Fruit fly (Drosophila melanogaster) whole organism, embryonic: Measurements from ENCODE around the gene RabX6.

Source experiments
- Atf3 ChIP-seq: fragments of 200-800 bp; sonication (Bioruptor generic); optimal IDR thresholded peaks from 3 replicates; lab custom pipeline; 2016; ENCODE audit warnings: missing biosample characterization, missing genetic modification characterization
- Awh ChIP-seq: fragments of 200-800 bp; sonication (Bioruptor generic); IDR thresholded peaks from 2 replicates; pipeline ENCODE4, ENCODE4 v1.3.6; 2022; ENCODE audit warnings: missing biosample characterization, missing genetic modification characterization
- BtbVII ChIP-seq: fragments of 200-800 bp; sonication (Bioruptor generic); optimal IDR thresholded peaks from 3 replicates; lab custom pipeline; 2017; ENCODE audit warnings: missing biosample characterization, mild to moderate bottlenecking, missing genetic modification characterization
- CG10543 ChIP-seq: fragments of 200-800 bp; sonication (Bioruptor generic); optimal IDR thresholded peaks from 3 replicates; lab custom pipeline; 2017; ENCODE audit warnings: missing biosample characterization, mild to moderate bottlenecking, missing genetic modification characterization, moderate library complexity
- CG11398 ChIP-seq: fragments of 200-800 bp; sonication (Bioruptor generic); optimal IDR thresholded peaks from 2 replicates; lab custom pipeline; 2016; ENCODE audit warnings: missing biosample characterization, missing genetic modification characterization
- CG11695 ChIP-seq: fragments of 200-800 bp; sonication (Bioruptor generic); IDR thresholded peaks from 3 replicates; pipeline ENCODE4 v1.3.6; 2022; ENCODE audit warnings: missing biosample characterization, missing genetic modification characterization
- CG12659 ChIP-seq: fragments of 200-800 bp; sonication (Bioruptor generic); optimal IDR thresholded peaks from 3 replicates; lab custom pipeline; 2017; ENCODE audit warnings: mild to moderate bottlenecking, missing biosample characterization, missing genetic modification reagents, missing genetic modification characterization
- CG12769 ChIP-seq: fragments of 200-800 bp; sonication (Bioruptor generic); optimal IDR thresholded peaks from 2 replicates; lab custom pipeline; 2019; ENCODE audit warnings: missing biosample characterization, mild to moderate bottlenecking, missing genetic modification characterization, moderate library complexity
- CG1603 ChIP-seq: fragments of 200-800 bp; sonication (Bioruptor generic); optimal IDR thresholded peaks from 2 replicates; lab custom pipeline; 2019; ENCODE audit warnings: missing biosample characterization, mild to moderate bottlenecking, missing genetic modification characterization, moderate library complexity
- CG16813 ChIP-seq: fragments of 200-800 bp; sonication (Bioruptor generic); IDR thresholded peaks from 3 replicates; pipeline ENCODE4 v1.3.6; 2022; ENCODE audit warnings: missing biosample characterization, missing genetic modification characterization; ENCODE audit not compliant: partially characterized antibody
- CG17829 ChIP-seq: fragments of 200-800 bp; optimal IDR thresholded peaks from 2 replicates; lab custom pipeline; 2019; ENCODE audit warnings: missing biosample characterization, mild to moderate bottlenecking, missing genetic modification characterization, moderate library complexity
- CG2199 ChIP-seq: fragments of 200-800 bp; sonication (Bioruptor generic); IDR thresholded peaks from 3 replicates; pipeline ENCODE4 v1.3.6; 2022; ENCODE audit warnings: missing biosample characterization, missing genetic modification characterization
- CG2875 ChIP-seq: fragments of 200-800 bp; sonication (Bioruptor generic); optimal IDR thresholded peaks from 2 replicates; lab custom pipeline; 2017; ENCODE audit warnings: missing biosample characterization, mild to moderate bottlenecking, missing genetic modification characterization, missing genetic modification reagents
- CG34376 ChIP-seq: fragments of 200-800 bp; sonication (Bioruptor generic); optimal IDR thresholded peaks from 2 replicates; lab custom pipeline; 2018; ENCODE audit warnings: missing biosample characterization, mild to moderate bottlenecking, missing genetic modification characterization
- CG34422 ChIP-seq: fragments of 200-800 bp; sonication (Bioruptor generic); IDR thresholded peaks from 3 replicates; pipeline ENCODE4 v1.3.6; 2022; ENCODE audit warnings: missing biosample characterization, missing genetic modification characterization
- CG42726 ChIP-seq: fragments of 200-800 bp; sonication (Bioruptor generic); IDR thresholded peaks from 2 replicates; pipeline ENCODE4 v1.3.6; 2022; ENCODE audit warnings: missing biosample characterization, missing genetic modification characterization; ENCODE audit not compliant: partially characterized antibody
- CG6175 ChIP-seq: fragments of 200-800 bp; sonication (Bioruptor generic); IDR thresholded peaks from 3 replicates; pipeline ENCODE4 v1.3.6; 2022; ENCODE audit warnings: missing biosample characterization, missing genetic modification characterization
- CG7357 ChIP-seq: fragments of 200-800 bp; sonication (Bioruptor generic); IDR thresholded peaks from 3 replicates; pipeline ENCODE4 v1.3.6; 2022; ENCODE audit warnings: missing biosample characterization, missing genetic modification characterization
- CG7987 ChIP-seq: fragments of 200-800 bp; sonication (Bioruptor generic); optimal IDR thresholded peaks from 2 replicates; lab custom pipeline; 2018; ENCODE audit warnings: missing biosample characterization, mild to moderate bottlenecking, missing genetic modification characterization, moderate library complexity
- CG8290 ChIP-seq, 3 experiments: fragments of 200-800 bp; sonication (Bioruptor generic); optimal IDR thresholded peaks; 2 replicates each; lab custom pipeline; 2016 to 2019; ENCODE audit warnings: missing biosample characterization in 3 of 3, missing genetic modification characterization in 3 of 3, mild to moderate bottlenecking in 2 of 3, moderate library complexity in 1 of 3
- CoRest ChIP-seq: fragments of 200-800 bp; sonication (Bioruptor generic); optimal IDR thresholded peaks from 3 replicates; lab custom pipeline; 2018; ENCODE audit warnings: missing biosample characterization, mild to moderate bottlenecking, missing genetic modification characterization, moderate library complexity
- Deaf1 ChIP-seq: fragments of 200-800 bp; optimal IDR thresholded peaks from 3 replicates; lab custom pipeline; 2019; ENCODE audit warnings: missing biosample characterization, mild to moderate bottlenecking, missing genetic modification characterization, moderate library complexity
- Dll ChIP-seq: fragments of 200-800 bp; sonication (Bioruptor generic); IDR thresholded peaks from 4 replicates; pipeline ENCODE4 v1.3.6; 2022; ENCODE audit warnings: missing biosample characterization, missing genetic modification characterization; ENCODE audit not compliant: partially characterized antibody
- Drgx ChIP-seq: fragments of 200-800 bp; sonication (Bioruptor generic); IDR thresholded peaks from 2 replicates; pipeline ENCODE4 v1.3.6; 2022; ENCODE audit warnings: missing biosample characterization, missing genetic modification characterization
- Gsc ChIP-seq: fragments of 200-800 bp; sonication (Bioruptor generic); IDR thresholded peaks from 2 replicates; pipeline ENCODE4 v1.3.6; 2022; ENCODE audit warnings: missing biosample characterization, missing genetic modification characterization
- Lhr ChIP-seq: fragments of 200-800 bp; sonication (Bioruptor generic); optimal IDR thresholded peaks from 3 replicates; lab custom pipeline; 2017; ENCODE audit warnings: mild to moderate bottlenecking, missing biosample characterization, missing genetic modification reagents, missing genetic modification characterization
- Lim3 ChIP-seq: fragments of 200-800 bp; sonication (Bioruptor generic); IDR thresholded peaks from 2 replicates; pipeline ENCODE4 v1.3.6; 2022; ENCODE audit warnings: missing biosample characterization, missing genetic modification characterization
- Med ChIP-seq: fragments of 200-800 bp; sonication (Bioruptor generic); peaks from one replicate; lab custom pipeline; 2016; ENCODE audit warnings: missing biosample characterization, missing genetic modification characterization, mild to moderate bottlenecking, inconsistent platforms, moderate library complexity
- Optix ChIP-seq: fragments of 200-800 bp; sonication (Bioruptor generic); IDR thresholded peaks from 3 replicates; pipeline ENCODE4 v1.3.6; 2022; ENCODE audit warnings: missing biosample characterization, missing genetic modification characterization
- Rfx ChIP-seq: fragments of 200-800 bp; sonication (Bioruptor generic); IDR thresholded peaks from 2 replicates; pipeline ENCODE4 v1.3.6; 2022; ENCODE audit warnings: missing biosample characterization, missing genetic modification characterization
- Sox100B ChIP-seq: fragments of 200-800 bp; sonication (Bioruptor generic); optimal IDR thresholded peaks from 3 replicates; lab custom pipeline; 2018; ENCODE audit warnings: missing biosample characterization, mild to moderate bottlenecking, missing genetic modification characterization
- Spps ChIP-seq: fragments of 200-800 bp; sonication (Bioruptor generic); optimal IDR thresholded peaks from 2 replicates; lab custom pipeline; 2018; ENCODE audit warnings: missing biosample characterization, mild to moderate bottlenecking, missing genetic modification characterization
- ash1 ChIP-seq: fragments of 200-800 bp; sonication (Bioruptor generic); optimal IDR thresholded peaks from 2 replicates; lab custom pipeline; 2018; ENCODE audit warnings: missing biosample characterization, mild to moderate bottlenecking, missing genetic modification characterization
- cad ChIP-seq: fragments of >200 bp; optimal IDR thresholded peaks from 2 replicates; lab custom pipeline; 2017; ENCODE audit warnings: missing biosample characterization, missing genetic modification characterization
- chinmo ChIP-seq: fragments of 200-800 bp; sonication (Bioruptor generic); IDR thresholded peaks from 4 replicates; pipeline ENCODE4 v1.3.6; 2022; ENCODE audit warnings: missing biosample characterization, missing genetic modification characterization; ENCODE audit not compliant: partially characterized antibody
- chm ChIP-seq: fragments of 200-800 bp; sonication (Bioruptor generic); IDR thresholded peaks from 2 replicates; pipeline ENCODE4 v1.3.6; 2022; ENCODE audit warnings: missing biosample characterization, missing genetic modification characterization
- dm ChIP-seq: fragments of 200-800 bp; sonication (Bioruptor generic); optimal IDR thresholded peaks from 3 replicates; lab custom pipeline; 2016; ENCODE audit warnings: missing biosample characterization, missing genetic modification characterization
- ems ChIP-seq: fragments of 200-800 bp; sonication (Bioruptor generic); optimal IDR thresholded peaks from 3 replicates; lab custom pipeline; 2016; ENCODE audit warnings: missing biosample characterization, missing genetic modification characterization
- en ChIP-seq: fragments of 200-800 bp; sonication (Bioruptor generic); optimal IDR thresholded peaks from 2 replicates; lab custom pipeline; 2016; ENCODE audit warnings: missing biosample characterization, missing genetic modification characterization
- oc ChIP-seq: fragments of 200-800 bp; sonication (Bioruptor generic); optimal IDR thresholded peaks from 2 replicates; lab custom pipeline; 2018; ENCODE audit warnings: missing biosample characterization, mild to moderate bottlenecking, missing genetic modification characterization, moderate library complexity
- pita ChIP-seq: fragments of 200-800 bp; sonication (Bioruptor generic); optimal IDR thresholded peaks from 2 replicates; lab custom pipeline; 2017; ENCODE audit warnings: missing biosample characterization, mild to moderate bottlenecking, missing genetic modification characterization
- prd ChIP-seq, 3 experiments: fragments of >200 bp in 2 of 3; fragments of 200-800 bp in 1 of 3; sonication (Bioruptor generic) in 1 of 3; optimal IDR thresholded peaks in 2 of 3; IDR thresholded peaks in 1 of 3; 2 replicates in 2 of 3; 3 replicates in 1 of 3; pipeline versions ENCODE4 v1.3.6 to Lab custom; 2017 to 2022; ENCODE audit warnings: missing biosample characterization in 1 of 3, missing genetic modification characterization in 1 of 3
- row ChIP-seq: fragments of 200-800 bp; sonication (Bioruptor generic); IDR thresholded peaks from 3 replicates; pipeline ENCODE4 v1.3.6; 2022; ENCODE audit warnings: missing biosample characterization, missing genetic modification characterization
- sd ChIP-seq: fragments of 200-800 bp; sonication (Bioruptor generic); optimal IDR thresholded peaks from 3 replicates; lab custom pipeline; 2018; ENCODE audit warnings: missing biosample characterization, mild to moderate bottlenecking, missing genetic modification characterization, moderate library complexity
- sima ChIP-seq: fragments of 200-800 bp; sonication (Bioruptor generic); optimal IDR thresholded peaks from 2 replicates; lab custom pipeline; 2016; ENCODE audit warnings: missing biosample characterization, missing genetic modification characterization
- sob ChIP-seq: fragments of 200-800 bp; sonication (Bioruptor generic); IDR thresholded peaks from 2 replicates; pipeline ENCODE4 v1.3.6; 2022; ENCODE audit warnings: missing biosample characterization, missing genetic modification characterization
- unpg ChIP-seq: fragments of 200-800 bp; sonication (Bioruptor generic); optimal IDR thresholded peaks from 3 replicates; lab custom pipeline; 2018; ENCODE audit warnings: missing biosample characterization, mild to moderate bottlenecking, missing genetic modification characterization, moderate library complexity

The RabX6 gene

dm6 chr3L:697724-698123 is 7.4 kb downstream of the RabX6 start (continued):
- no peak for TF ChIP-seq Gsc (GFP tag; lab: Robert Waterston, UW)
- no peak for TF ChIP-seq Lim3 (GFP tag; lab: Robert Waterston, UW)
- no peak for TF ChIP-seq CG7987 (GFP tag; lab: Kevin White, UChicago)
- 0 out of 4 replicates have a peak, but pooled peaks have one; percentile 60 for TF ChIP-seq chinmo
- TF ChIP-seq Med (GFP tag; lab: Kevin White, UChicago), result peak; percentile 32
- peak; percentile 31; the same call in 1 of the 2 replicates for TF ChIP-seq chm (GFP tag; lab: Robert Waterston, UW)
- no peak for TF ChIP-seq en (GFP tag; lab: Kevin White, UChicago)
- no peak for TF ChIP-seq CG12659 (GFP tag; lab: Kevin White, UChicago)
- TF ChIP-seq CG8290 (GFP tag; optimal IDR thresholded peaks at IDR 0.05; lab: Kevin White, UChicago), result no peak
- peak in 1 of 2 experiments; percentile 38 for TF ChIP-seq CG8290 (tag; optimal IDR thresholded peaks at IDR 0.05; lab: Kevin White, UChicago)
- TF ChIP-seq dm (GFP tag; lab: Kevin White, UChicago), result no peak
- no peak for TF ChIP-seq CG7357 (GFP tag; lab: Robert Waterston, UW)
- TF ChIP-seq ems (GFP tag; lab: Kevin White, UChicago), result no peak
- TF ChIP-seq cad (GFP tag; lab: Kevin White, UChicago), result peak; percentile 4
- TF ChIP-seq sd (tag; lab: Kevin White, UChicago), result peak; percentile 84
- peak; percentile 86 for TF ChIP-seq CG12769
- peak; percentile 1 for TF ChIP-seq CG10543
- no peak for TF ChIP-seq Lhr (GFP tag; lab: Kevin White, UChicago)
- no peak for TF ChIP-seq sima (GFP tag; lab: Kevin White, UChicago)
- 0 out of 3 replicates have a peak, but pooled peaks have one; percentile 5 for TF ChIP-seq row (GFP tag; lab: Robert Waterston, UW)

dm6 chr3L:698748-699367 is 8.5 kb downstream of the RabX6 start, which contains the start of gene CG13894:
Gene CG13894 (minus strand): TSS chr3L:699144.
- peak; percentile 61 for TF ChIP-seq oc
- peak; percentile 24; the same call in 1 of the 2 replicates for TF ChIP-seq CG42726 (GFP tag; lab: Robert Waterston, UW)
- TF ChIP-seq CG2199 (GFP tag; lab: Robert Waterston, UW), result peak; percentile 92
- TF ChIP-seq CG16813 (GFP tag; lab: Robert Waterston, UW), result 0 out of 3 replicates have a peak, but pooled peaks have one; percentile 25
- no peak for TF ChIP-seq Spps (tag; lab: Kevin White, UChicago)
- TF ChIP-seq CG34422 (GFP tag; lab: Robert Waterston, UW), result 0 out of 3 replicates have a peak, but pooled peaks have one; percentile 37
- TF ChIP-seq CG11695 (GFP tag; lab: Robert Waterston, UW), result peak; percentile 13; the same call in 1 of the 3 replicates
- no peak for TF ChIP-seq unpg
- TF ChIP-seq prd (optimal IDR thresholded peaks at IDR 0.05; lab: Kevin White, UChicago), result no peak
- TF ChIP-seq prd (GFP tag; IDR thresholded peaks at IDR 0.05; lab: Robert Waterston, UW), result no peak
- peak; percentile 47 for TF ChIP-seq ash1 (GFP tag; lab: Kevin White, UChicago)
- peak; percentile 40 for TF ChIP-seq CG11398 (GFP tag; lab: Kevin White, UChicago)
- TF ChIP-seq CoRest (tag; lab: Kevin White, UChicago), result no peak
- TF ChIP-seq Drgx (GFP tag; lab: Robert Waterston, UW), result peak; percentile 31; the same call in 1 of the 2 replicates
- peak; percentile 53; the same call in 1 of the 2 replicates for TF ChIP-seq Awh
- peak; percentile 54; the same call in 2 of the 3 replicates for TF ChIP-seq CG6175 (GFP tag; lab: Robert Waterston, UW)
- no peak for TF ChIP-seq Sox100B (GFP tag; lab: Kevin White, UChicago)
- TF ChIP-seq sob, result peak; percentile 29; the same call in 1 of the 2 replicates
- peak; percentile 13 for TF ChIP-seq CG1603 (tag; lab: Kevin White, UChicago)
- TF ChIP-seq Med (GFP tag; lab: Kevin White, UChicago), result peak; percentile 81
- TF ChIP-seq pita (GFP tag; lab: Kevin White, UChicago), result no peak
- TF ChIP-seq CG34376 (GFP tag; lab: Kevin White, UChicago), result no peak
- TF ChIP-seq sd (tag; lab: Kevin White, UChicago), result peak; percentile 62
- no peak for TF ChIP-seq CG2875 (GFP tag; lab: Kevin White, UChicago)
- peak; percentile 52 for TF ChIP-seq BtbVII (GFP tag; lab: Kevin White, UChicago)
- 0 out of 4 replicates have a peak, but pooled peaks have one; percentile 38 for TF ChIP-seq Dll
- peak; percentile 95 for TF ChIP-seq Deaf1
- TF ChIP-seq Optix (GFP tag; lab: Robert Waterston, UW), result 0 out of 3 replicates have a peak, but pooled peaks have one; percentile 17
- TF ChIP-seq Atf3 (GFP tag; lab: Kevin White, UChicago), result peak; percentile 3
- TF ChIP-seq Rfx (GFP tag; lab: Robert Waterston, UW), result 0 out of 2 replicates have a peak, but pooled peaks have one; percentile 6
- TF ChIP-seq CG17829 (tag; lab: Kevin White, UChicago), result no peak
